Worm (Caenorhabditis elegans) whole organism, L4 larva: Measurements from ENCODE around the gene syf-3.

Source experiments
- F10B5.3 ChIP-seq: sonication (generic microtip); optimal IDR thresholded peaks from 2 replicates; lab custom pipeline; 2016; ENCODE audit warnings: mild to moderate bottlenecking, missing genetic modification characterization, missing compliant biosample characterization
- R02D3.7 ChIP-seq: fragments of 150-350 bp; sonication (generic microtip); optimal IDR thresholded peaks from 3 replicates; lab custom pipeline; 2014; ENCODE audit warnings: missing biosample characterization, missing genetic modification characterization
- Y105C5A.15 ChIP-seq: fragments of 200-800 bp; sonication (Bioruptor generic); IDR thresholded peaks from 2 replicates; pipeline ENCODE4 v1.3.6; 2022; ENCODE audit warnings: missing genetic modification characterization, missing compliant biosample characterization
- aha-1 ChIP-seq: fragments of 150-350 bp; peaks from one replicate; lab custom pipeline; 2014; ENCODE audit warnings: missing biosample characterization, missing genetic modification characterization
- ceh-28 ChIP-seq: fragments of 150-350 bp; optimal IDR thresholded peaks from 2 replicates; lab custom pipeline; 2014; ENCODE audit warnings: missing biosample characterization, missing genetic modification reagents, missing genetic modification characterization
- daf-12 ChIP-seq: fragments of 150-350 bp; optimal IDR thresholded peaks from 2 replicates; lab custom pipeline; 2014; ENCODE audit warnings: missing biosample characterization, missing genetic modification reagents, missing genetic modification characterization
- daf-8 ChIP-seq: fragments of 200-800 bp; sonication (Bioruptor generic); IDR thresholded peaks from 2 replicates; pipeline ENCODE4 v1.3.6; 2022; ENCODE audit warnings: missing genetic modification characterization, missing compliant biosample characterization
- dmd-6 ChIP-seq: fragments of 200-800 bp; sonication (Bioruptor generic); IDR thresholded peaks from 2 replicates; pipeline ENCODE4 v1.3.6; 2022; ENCODE audit warnings: missing genetic modification reagents, missing genetic modification characterization, missing compliant biosample characterization
- dmd-8 ChIP-seq: fragments of 200-800 bp; sonication (Bioruptor generic); IDR thresholded peaks from 2 replicates; pipeline ENCODE4 v1.3.6; 2022; ENCODE audit warnings: missing genetic modification characterization, missing compliant biosample characterization
- dpl-1 ChIP-seq: fragments of 150-350 bp; optimal IDR thresholded peaks from 2 replicates; lab custom pipeline; 2014; ENCODE audit warnings: missing biosample characterization, missing genetic modification reagents, missing genetic modification characterization
- duxl-1 ChIP-seq: sonication (generic microtip); optimal IDR thresholded peaks from 2 replicates; lab custom pipeline; 2016; ENCODE audit warnings: mild to moderate bottlenecking, missing genetic modification characterization, moderate library complexity, missing compliant biosample characterization; ENCODE audit not compliant: poor library complexity
- dve-1 ChIP-seq: sonication (generic microtip); optimal IDR thresholded peaks from 2 replicates; lab custom pipeline; 2017; ENCODE audit warnings: antibody characterized with exemption, mild to moderate bottlenecking, missing genetic modification characterization, missing compliant biosample characterization; ENCODE audit not compliant: insufficient read depth
- fos-1 ChIP-seq: fragments of 150-350 bp; optimal IDR thresholded peaks from 2 replicates; lab custom pipeline; 2014; ENCODE audit warnings: missing biosample characterization, missing genetic modification characterization
- hlh-11 ChIP-seq: fragments of 200-800 bp; sonication (Bioruptor generic); optimal IDR thresholded peaks from 2 replicates; lab custom pipeline; 2018; ENCODE audit warnings: mild to moderate bottlenecking, missing genetic modification characterization, missing compliant biosample characterization
- hmg-1.1 ChIP-seq: fragments of 200-800 bp; sonication (Bioruptor generic); IDR thresholded peaks from 2 replicates; pipeline ENCODE4 v1.3.6; 2022; ENCODE audit warnings: missing genetic modification reagents, missing genetic modification characterization, missing compliant biosample characterization
- lin-29 ChIP-seq: fragments of 200-800 bp; sonication (Bioruptor generic); IDR thresholded peaks from 2 replicates; pipeline ENCODE4 v1.3.6; 2022; ENCODE audit warnings: missing genetic modification reagents, missing genetic modification characterization, missing compliant biosample characterization
- lin-39 ChIP-seq: fragments of 150-350 bp; optimal IDR thresholded peaks from 2 replicates; lab custom pipeline; 2014; ENCODE audit warnings: missing biosample characterization, missing genetic modification reagents, missing genetic modification characterization
- madf-5 ChIP-seq, 2 experiments: fragments of 200-800 bp; sonication (Bioruptor generic); IDR thresholded peaks; 2 replicates each; pipeline ENCODE4 v1.3.6; 2022; ENCODE audit warnings: missing compliant biosample characterization in 2 of 2, missing genetic modification characterization in 2 of 2
- mdt-29 ChIP-seq: fragments of 200-800 bp; sonication (Bioruptor generic); IDR thresholded peaks from 2 replicates; pipeline ENCODE4 v1.3.6; 2022; ENCODE audit warnings: missing genetic modification reagents, missing genetic modification characterization, missing compliant biosample characterization
- mxl-2 ChIP-seq: fragments of 200-800 bp; sonication (Bioruptor generic); conservative IDR thresholded peaks from 2 replicates; pipeline ENCODE4 v1.3.6; 2022; ENCODE audit warnings: missing genetic modification reagents, missing genetic modification characterization, missing compliant biosample characterization
- mxl-3 ChIP-seq: fragments of 200-800 bp; sonication (Bioruptor generic); optimal IDR thresholded peaks from 2 replicates; lab custom pipeline; 2018; ENCODE audit warnings: mild to moderate bottlenecking, missing genetic modification characterization, missing compliant biosample characterization
- nhr-102 ChIP-seq: sonication (generic microtip); optimal IDR thresholded peaks from 2 replicates; lab custom pipeline; 2016; ENCODE audit warnings: mild to moderate bottlenecking, missing genetic modification characterization, moderate library complexity, missing compliant biosample characterization
- nhr-11 ChIP-seq: fragments of 150-350 bp; optimal IDR thresholded peaks from 2 replicates; lab custom pipeline; 2014; ENCODE audit warnings: missing biosample characterization, missing genetic modification characterization
- nhr-42 ChIP-seq: fragments of 200-800 bp; sonication (Bioruptor generic); IDR thresholded peaks from 2 replicates; pipeline ENCODE4 v1.3.6; 2022; ENCODE audit warnings: missing genetic modification characterization, missing compliant biosample characterization
- nhr-48 ChIP-seq: sonication (generic microtip); optimal IDR thresholded peaks from 2 replicates; lab custom pipeline; 2016; ENCODE audit warnings: mild to moderate bottlenecking, missing genetic modification characterization, missing compliant biosample characterization
- nhr-77 ChIP-seq: fragments of 150-350 bp; optimal IDR thresholded peaks from 2 replicates; lab custom pipeline; 2014; ENCODE audit warnings: missing biosample characterization, missing genetic modification characterization
- pha-4 ChIP-seq, 2 experiments: fragments of 150-350 bp in 1 of 2; fragments of 200-800 bp in 1 of 2; sonication (Bioruptor generic) in 1 of 2; IDR thresholded peaks in 1 of 2; optimal IDR thresholded peaks in 1 of 2; 2 replicates each; pipeline versions ENCODE4 v1.3.6 to Lab custom; 2014 to 2022; ENCODE audit warnings: missing genetic modification characterization in 2 of 2, missing genetic modification reagents in 2 of 2, missing biosample characterization in 1 of 2, missing compliant biosample characterization in 1 of 2
- php-3 ChIP-seq: fragments of 200-800 bp; sonication (Bioruptor generic); IDR thresholded peaks from 2 replicates; pipeline ENCODE4 v1.3.6; 2022; ENCODE audit warnings: missing genetic modification reagents, missing genetic modification characterization, missing compliant biosample characterization
- pqm-1 ChIP-seq: sonication (generic microtip); optimal IDR thresholded peaks from 2 replicates; lab custom pipeline; 2017; ENCODE audit warnings: missing biosample characterization, missing genetic modification characterization
- saeg-2 ChIP-seq: fragments of 200-800 bp; sonication (Bioruptor generic); IDR thresholded peaks from 2 replicates; pipeline ENCODE4 v1.3.6; 2022; ENCODE audit warnings: missing genetic modification reagents, missing genetic modification characterization, missing compliant biosample characterization
- skn-1 ChIP-seq: fragments of 150-350 bp; optimal IDR thresholded peaks from 2 replicates; lab custom pipeline; 2014; ENCODE audit warnings: missing biosample characterization, missing genetic modification characterization
- snpc-4 ChIP-seq: fragments of 150-350 bp; optimal IDR thresholded peaks from 2 replicates; lab custom pipeline; 2014; ENCODE audit warnings: missing biosample characterization, missing genetic modification characterization
- unc-62 ChIP-seq, 3 experiments: fragments of 150-350 bp in 1 of 3; sonication (generic microtip); optimal IDR thresholded peaks in 2 of 3; peaks in 1 of 3; 1 replicate in 1 of 3; 2 replicates in 2 of 3; lab custom pipeline; 2014 to 2017; ENCODE audit warnings: missing biosample characterization in 3 of 3, missing genetic modification characterization in 3 of 3, missing genetic modification reagents in 3 of 3, missing genotype in 1 of 3
- vab-7 ChIP-seq: fragments of 200-800 bp; sonication (Bioruptor generic); IDR thresholded peaks from 2 replicates; pipeline ENCODE4 v1.3.6; 2022; ENCODE audit warnings: missing genetic modification reagents, missing genetic modification characterization, missing compliant biosample characterization
- zfp-3 ChIP-seq: fragments of 200-800 bp; sonication (Bioruptor generic); conservative IDR thresholded peaks from 2 replicates; pipeline ENCODE4 v1.3.6; 2022; ENCODE audit warnings: missing genetic modification reagents, missing genetic modification characterization, missing compliant biosample characterization
- zip-11 ChIP-seq: fragments of 200-800 bp; sonication (Bioruptor generic); IDR thresholded peaks from 2 replicates; pipeline ENCODE4 v1.3.6; 2022; ENCODE audit warnings: missing genetic modification characterization, missing compliant biosample characterization
- zip-2 ChIP-seq: fragments of 150-350 bp; optimal IDR thresholded peaks from 2 replicates; lab custom pipeline; 2014; ENCODE audit warnings: missing biosample characterization, missing genetic modification characterization
- ztf-7 ChIP-seq: fragments of 150-350 bp; optimal IDR thresholded peaks from 2 replicates; lab custom pipeline; 2014; ENCODE audit warnings: missing biosample characterization, missing genetic modification characterization

The syf-3 gene

DNA sequence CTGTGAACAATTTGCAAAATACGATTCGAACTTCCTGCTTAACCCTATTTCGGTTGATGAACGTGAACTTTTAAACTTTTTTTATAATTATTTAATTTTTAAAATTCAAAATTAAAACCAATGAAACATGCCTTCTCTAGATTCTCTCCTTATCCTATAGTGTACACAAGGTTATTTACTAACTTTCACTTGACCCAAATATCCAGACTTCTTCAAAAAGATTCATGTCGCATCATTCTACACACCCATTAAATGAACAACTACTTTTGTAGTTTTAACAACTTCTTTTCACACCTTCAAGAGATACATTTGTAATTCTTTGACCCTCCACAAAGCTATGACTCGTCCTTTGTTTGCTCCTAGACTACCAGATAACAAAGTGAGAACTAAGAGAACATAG lies 42.9 kb downstream of the syf-3 start:
- peak; percentile 34 for TF ChIP-seq aha-1 (tag; lab: Kevin White, UChicago)
- TF ChIP-seq nhr-11 (tag; lab: Kevin White, UChicago) = no peak
- no peak for TF ChIP-seq R02D3.7

ce11 chrV:5983380-5983779 lies 43.6 kb downstream of the syf-3 start, which contains the start of gene dhs-16:
Gene dhs-16, plus strand, starts transcription at chrV:5983745.
- TF ChIP-seq F10B5.3 (tag; lab: Kevin White, UChicago) (no peak), nhr-102 (no peak), mxl-3 (no peak), fos-1 (no peak), skn-1 (tag; lab: Kevin White, UChicago) (no peak), lin-39 (tag; lab: Kevin White, UChicago) (no peak), madf-5 (GFP tag; IDR thresholded peaks at IDR 0.05; lab: Robert Waterston, UW) (no peak), unc-62 (GFP tag; optimal IDR thresholded peaks at IDR 0.05 in 1 of 2; lab: Kevin White, UChicago) (peak in 1 of 2 experiments; percentile 41), unc-62 (tag; optimal IDR thresholded peaks at IDR 0.05; lab: Kevin White, UChicago) (no peak), daf-8 (GFP tag; lab: Robert Waterston, UW) (no peak), zip-2 (tag; lab: Kevin White, UChicago) (no peak), aha-1 (tag; lab: Kevin White, UChicago) (peak; percentile 94), snpc-4 (tag; lab: Kevin White, UChicago) (no peak), nhr-42 (GFP tag; lab: Robert Waterston, UW) (no peak), ztf-7 (tag; lab: Kevin White, UChicago) (no peak), dmd-8 (no peak), mxl-2 (GFP tag; lab: Robert Waterston, UW) (no peak)
- TF ChIP-seq, all 104 proteins: peak for 2

DNA sequence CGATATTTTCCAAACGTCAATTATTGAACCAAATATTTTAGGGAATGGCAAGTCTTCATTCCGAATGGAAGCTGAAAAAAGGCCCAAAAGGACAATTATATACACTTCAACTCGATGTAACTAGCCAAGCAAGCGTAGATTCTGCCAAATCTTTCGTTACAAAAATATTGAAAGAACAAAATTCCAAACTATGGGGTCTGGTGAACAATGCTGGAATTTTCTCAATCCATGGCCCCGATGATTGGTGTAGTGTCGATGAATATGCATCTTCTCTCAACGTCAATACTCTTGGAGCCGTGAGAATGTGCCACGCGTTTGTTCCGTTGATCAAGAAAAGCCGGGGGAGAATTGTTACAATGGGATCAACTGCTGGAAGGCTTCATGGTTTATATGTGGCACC lies 44.4 kb downstream of the syf-3 start:
- no peak for TF ChIP-seq pha-4 (GFP tag; IDR thresholded peaks at IDR 0.05; lab: Robert Waterston, UW)
- TF ChIP-seq pha-4 (tag; optimal IDR thresholded peaks at IDR 0.05; lab: Kevin White, UChicago) = no peak
- TF ChIP-seq unc-62 (GFP tag; optimal IDR thresholded peaks at IDR 0.05 in 1 of 2; lab: Kevin White, UChicago) = peak in 1 of 2 experiments; percentile 56
- no peak for TF ChIP-seq unc-62 (tag; optimal IDR thresholded peaks at IDR 0.05; lab: Kevin White, UChicago)
- peak; percentile 83 for TF ChIP-seq aha-1 (tag; lab: Kevin White, UChicago)
- TF ChIP-seq, all 104 proteins: peak for 2

DNA sequence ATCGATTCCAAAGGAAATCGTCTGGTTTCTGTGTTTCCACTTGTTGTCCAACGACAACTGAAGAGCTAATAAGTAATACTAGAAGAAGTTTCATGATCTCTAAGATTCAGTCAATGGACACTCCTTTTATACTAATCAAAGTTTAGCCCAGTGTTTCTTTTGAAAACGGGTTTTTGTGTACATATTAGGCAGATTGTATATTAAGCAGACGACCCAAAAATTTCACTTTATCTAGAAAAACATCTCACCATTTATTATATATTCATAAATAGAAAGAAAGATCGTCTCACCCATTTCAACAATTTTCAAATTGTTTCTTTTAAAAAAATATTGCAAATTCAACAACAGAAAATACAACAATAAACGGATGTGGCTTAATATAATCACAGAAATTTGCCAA lies 46.9 kb downstream of the syf-3 start, which contains the start of gene C10F3.7:
TSS of gene C10F3.7 (minus strand) at position 101 of the 400 bp plus-strand sequence.
- TF ChIP-seq R02D3.7 (no peak), duxl-1 (tag; lab: Kevin White, UChicago) (no peak), zfp-3 (GFP tag; lab: Robert Waterston, UW) (no peak), nhr-48 (no peak), vab-7 (GFP tag; lab: Robert Waterston, UW) (no peak)
- TF ChIP-seq, all 104 proteins: peak for 0

DNA sequence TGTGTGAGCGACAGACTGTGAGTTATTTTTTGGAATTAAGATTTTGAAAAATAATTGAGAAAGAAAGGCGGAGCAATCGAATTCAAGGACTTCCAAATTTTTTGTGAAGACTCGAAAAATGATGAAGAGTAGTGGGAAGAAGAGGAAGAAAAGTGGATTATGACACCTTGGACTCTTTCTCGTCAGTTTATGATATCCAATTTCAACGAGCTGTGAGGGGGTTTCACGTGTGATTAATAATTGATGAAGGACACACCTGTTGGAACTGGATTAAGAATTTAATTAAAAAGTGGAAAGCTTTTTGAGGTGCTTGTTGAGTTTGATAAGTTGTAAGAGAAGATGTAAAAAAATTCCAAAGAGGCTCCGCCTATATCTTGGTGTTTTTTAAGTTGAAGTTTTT lies 50.6 kb downstream of the syf-3 start, which contains the start of gene fut-8:
TSS of gene fut-8 (minus strand) at position 101 of the 400 bp plus-strand sequence.
- TF ChIP-seq unc-62 (GFP tag; optimal IDR thresholded peaks at IDR 0.05 in 1 of 2; lab: Kevin White, UChicago) (peak in 1 of 2 experiments; percentile 1), unc-62 (tag; optimal IDR thresholded peaks at IDR 0.05; lab: Kevin White, UChicago) (no peak), mdt-29 (no peak)

- TF ChIP-seq Y105C5A.15 (GFP tag; lab: Robert Waterston, UW) = no peak
- TF ChIP-seq dpl-1 (GFP tag; lab: Kevin White, UChicago) = no peak
- peak; percentile 67 for TF ChIP-seq nhr-11 (tag; lab: Kevin White, UChicago)
- peak; percentile 34 for TF ChIP-seq mxl-3
- TF ChIP-seq nhr-77 (tag; lab: Kevin White, UChicago) = peak; percentile 3
- TF ChIP-seq hlh-11 (tag; lab: Kevin White, UChicago) = peak; percentile 43
- peak; percentile 65 for TF ChIP-seq dmd-6 (GFP tag; lab: Robert Waterston, UW)
- no peak for TF ChIP-seq madf-5 (GFP tag; IDR thresholded peaks at IDR 0.05; lab: Robert Waterston, UW)
- TF ChIP-seq saeg-2 (GFP tag; lab: Robert Waterston, UW) = no peak
- TF ChIP-seq php-3 (GFP tag; lab: Robert Waterston, UW) = peak; percentile 83
- TF ChIP-seq pqm-1 = peak; percentile 61
- no peak for TF ChIP-seq daf-12 (tag; lab: Kevin White, UChicago)
- peak; percentile 37 for TF ChIP-seq nhr-48
- no peak for TF ChIP-seq lin-29
- TF ChIP-seq pha-4 (GFP tag; IDR thresholded peaks at IDR 0.05; lab: Robert Waterston, UW) = no peak
- no peak for TF ChIP-seq pha-4 (tag; optimal IDR thresholded peaks at IDR 0.05; lab: Kevin White, UChicago)
- peak; percentile 69 for TF ChIP-seq hmg-1.1
- no peak for TF ChIP-seq zip-11 (GFP tag; lab: Robert Waterston, UW)
- peak; percentile 27 for TF ChIP-seq ceh-28 (tag; lab: Kevin White, UChicago)
- TF ChIP-seq snpc-4 (tag; lab: Kevin White, UChicago) = no peak
- TF ChIP-seq dve-1 = peak; percentile 24
- no peak for TF ChIP-seq zip-2 (tag; lab: Kevin White, UChicago)
- peak in 1 of 2 experiments; percentile 97 for TF ChIP-seq unc-62 (GFP tag; optimal IDR thresholded peaks at IDR 0.05 in 1 of 2; lab: Kevin White, UChicago)
- no peak for TF ChIP-seq unc-62 (tag; optimal IDR thresholded peaks at IDR 0.05; lab: Kevin White, UChicago)
These were observed 51.8 kb downstream of the syf-3 start for ce11 chrV:5991490-5992069.
